Worm (Caenorhabditis elegans) whole organism, young adult: ENCODE results near the gene fbxb-117.

Experiments
- C17E4.6 ChIP-seq: fragments of 200-800 bp; sonication (Bioruptor generic); IDR thresholded peaks from 2 replicates; pipeline ENCODE4 v1.3.6; 2022; ENCODE audit warnings: missing genetic modification reagents, missing genetic modification characterization, missing compliant biosample characterization
- Y53F4B.3 ChIP-seq: fragments of 200-800 bp; sonication (Bioruptor generic); IDR thresholded peaks from 2 replicates; pipeline ENCODE4 v1.3.6; 2022; ENCODE audit warnings: missing genetic modification reagents, missing genetic modification characterization, missing compliant biosample characterization
- Y95B8A.8 ChIP-seq: fragments of 200-800 bp; sonication (Bioruptor generic); IDR thresholded peaks from 2 replicates; pipeline ENCODE4 v1.3.6; 2022; ENCODE audit warnings: missing genetic modification reagents, missing genetic modification characterization, missing compliant biosample characterization
- ceh-79 ChIP-seq: sonication (generic microtip); optimal IDR thresholded peaks from 2 replicates; lab custom pipeline; 2017; ENCODE audit warnings: mild to moderate bottlenecking, missing genetic modification characterization, missing compliant biosample characterization
- dpl-1 ChIP-seq: fragments of 150-350 bp; optimal IDR thresholded peaks from 2 replicates; lab custom pipeline; 2014; ENCODE audit warnings: missing biosample characterization, missing genetic modification reagents, missing genetic modification characterization
- ets-4 ChIP-seq: fragments of 200-800 bp; sonication (Bioruptor generic); optimal IDR thresholded peaks from 2 replicates; lab custom pipeline; 2018; ENCODE audit warnings: mild to moderate bottlenecking, missing genetic modification characterization, missing compliant biosample characterization
- lin-26 ChIP-seq: fragments of 200-800 bp; sonication (Bioruptor generic); IDR thresholded peaks from 2 replicates; pipeline ENCODE4 v1.3.6; 2022; ENCODE audit warnings: missing genetic modification reagents, missing genetic modification characterization, missing compliant biosample characterization
- nfya-1 ChIP-seq: sonication (generic microtip); optimal IDR thresholded peaks from 2 replicates; lab custom pipeline; 2017; ENCODE audit warnings: antibody characterized with exemption, missing compliant biosample characterization, missing genetic modification characterization, borderline replicate concordance; ENCODE audit not compliant: insufficient read depth
- nfyb-1 ChIP-seq: fragments of 200-800 bp; sonication (Bioruptor generic); IDR thresholded peaks from 2 replicates; pipeline ENCODE4 v1.3.6; 2022; ENCODE audit warnings: missing genetic modification reagents, missing genetic modification characterization, missing compliant biosample characterization
- nhr-80 ChIP-seq: sonication (generic microtip); optimal IDR thresholded peaks from 2 replicates; lab custom pipeline; 2016; ENCODE audit warnings: missing genetic modification characterization, missing compliant biosample characterization
- pha-4 ChIP-seq: fragments of 150-350 bp; sonication (generic microtip); optimal IDR thresholded peaks from 2 replicates; lab custom pipeline; 2014; ENCODE audit warnings: missing biosample characterization, missing genetic modification reagents, missing genetic modification characterization
- unc-62 ChIP-seq: fragments of 150-350 bp; optimal IDR thresholded peaks from 2 replicates; lab custom pipeline; 2014; ENCODE audit warnings: missing biosample characterization, missing genetic modification reagents, missing genetic modification characterization

DNA sequence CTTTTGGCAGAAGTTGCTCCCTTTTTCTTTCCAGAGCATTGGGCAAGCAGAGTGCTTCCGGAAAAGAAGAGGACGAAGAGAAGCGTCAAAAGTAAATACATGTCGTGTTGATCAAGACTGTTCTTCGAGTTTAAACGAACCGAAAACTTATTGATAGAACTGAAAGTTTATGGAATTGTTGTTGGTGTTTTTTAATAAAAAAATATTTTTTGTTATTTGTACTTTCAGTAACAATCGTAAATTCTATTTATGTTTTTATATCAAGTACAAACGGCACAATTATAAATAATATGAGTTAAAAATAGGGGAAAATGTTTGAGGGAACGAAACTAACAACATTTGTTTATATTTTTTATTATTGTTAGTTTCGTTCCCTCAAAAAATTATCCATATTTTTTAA, 24.8 kb upstream of the fbxb-117 start, which contains the start of gene F21D9.3:
- TF ChIP-seq dpl-1 (GFP tag; lab: Kevin White, UChicago) = no peak
- no peak for TF ChIP-seq ceh-79 (tag; lab: Kevin White, UChicago)
- TF ChIP-seq nhr-80 = no peak
- TF ChIP-seq unc-62 (GFP tag; lab: Kevin White, UChicago) = no peak
- TF ChIP-seq Y53F4B.3 = no peak
- TF ChIP-seq pha-4 (tag; lab: Kevin White, UChicago) = no peak
- TF ChIP-seq lin-26 = no peak
- TF ChIP-seq nfyb-1 = no peak
- TF ChIP-seq Y95B8A.8 (GFP tag; lab: Robert Waterston, UW) = no peak
- no peak for TF ChIP-seq C17E4.6 (GFP tag; lab: Robert Waterston, UW)
- TF ChIP-seq ets-4 (GFP tag; lab: Kevin White, UChicago) = no peak
- TF ChIP-seq nfya-1 = no peak
